Fruit fly (Drosophila melanogaster): Measurements from ENCODE around the gene CG8607.

The CG8607 gene

dm6 chr3L:7361095-7361522, 41.2 kb downstream of the CG8607 start (continued):
- no peak for TF ChIP-seq CG17328 (GFP tag; IDR thresholded peaks at IDR 0.05)
- peak; percentile 41 for TF ChIP-seq CG11504 (tag; optimal IDR thresholded peaks at IDR 0.05)
- peak; percentile 75 for TF ChIP-seq CG17359 (tag; optimal IDR thresholded peaks at IDR 0.05)
- TF ChIP-seq slbo (GFP tag; IDR thresholded peaks at IDR 0.05): no peak
- TF ChIP-seq CG34422 (GFP tag; IDR thresholded peaks at IDR 0.05): no peak
- no peak for TF ChIP-seq CG4854 (GFP tag; optimal IDR thresholded peaks at IDR 0.05)
- 0 out of 4 replicates have a peak, but pooled peaks have one; percentile 8 for TF ChIP-seq chinmo (GFP tag; IDR thresholded peaks at IDR 0.05; ENCODE audit: partially characterized antibody)
- TF ChIP-seq CG4820 (GFP tag; optimal IDR thresholded peaks at IDR 0.05): peak; percentile 98
- TF ChIP-seq YL-1 (GFP tag; optimal IDR thresholded peaks at IDR 0.05): peak; percentile 4
- TF ChIP-seq CHES-1-like (GFP tag; optimal IDR thresholded peaks at IDR 0.05): no peak
- peak; percentile 40 for TF ChIP-seq gro (GFP tag; optimal IDR thresholded peaks at IDR 0.05)
- TF ChIP-seq grn (GFP tag; optimal IDR thresholded peaks at IDR 0.05): peak; percentile 94
- TF ChIP-seq ci (GFP tag; IDR thresholded peaks at IDR 0.05): peak; percentile 59; the same call in 2 of the 3 replicates
- TF ChIP-seq unpg (GFP tag; optimal IDR thresholded peaks at IDR 0.05): peak; percentile 9
- peak; percentile 88 for TF ChIP-seq Elba2 (GFP tag; optimal IDR thresholded peaks at IDR 0.05)
- TF ChIP-seq tna (GFP tag; IDR thresholded peaks at IDR 0.05; ENCODE audit: partially characterized antibody): no peak
- no peak for TF ChIP-seq fru (optimal IDR thresholded peaks at IDR 0.05)
- TF ChIP-seq CG7987 (GFP tag; optimal IDR thresholded peaks at IDR 0.05): peak; percentile 4
- TF ChIP-seq wek (GFP tag; optimal IDR thresholded peaks at IDR 0.05): peak; percentile 5
- peak; percentile 69 for TF ChIP-seq CG34376 (GFP tag; optimal IDR thresholded peaks at IDR 0.05)
- no peak for TF ChIP-seq odd (GFP tag; optimal IDR thresholded peaks at IDR 0.05)
- no peak for TF ChIP-seq yki (optimal IDR thresholded peaks at IDR 0.05)
- TF ChIP-seq Deaf1 (tag; optimal IDR thresholded peaks at IDR 0.05): peak; percentile 41
- TF ChIP-seq p53 (GFP tag; optimal IDR thresholded peaks at IDR 0.05): no peak
- TF ChIP-seq CG16863 (GFP tag; optimal IDR thresholded peaks at IDR 0.05): no peak
- TF ChIP-seq CG16815 (GFP tag; optimal IDR thresholded peaks at IDR 0.05): no peak
- TF ChIP-seq kni (GFP tag; optimal IDR thresholded peaks at IDR 0.05): peak; percentile 97
- TF ChIP-seq lab (GFP tag; optimal IDR thresholded peaks at IDR 0.05): peak; percentile 77
- no peak for TF ChIP-seq gem (tag; optimal IDR thresholded peaks at IDR 0.05)
- TF ChIP-seq CG17912 (GFP tag; optimal IDR thresholded peaks at IDR 0.05): no peak
- no peak for TF ChIP-seq CG1233 (GFP tag; optimal IDR thresholded peaks at IDR 0.05)
- peak; percentile 32 for TF ChIP-seq dmrt99B (tag; optimal IDR thresholded peaks at IDR 0.05)
- peak in 1 of 2 experiments; percentile 51 for TF ChIP-seq Pdp1 (GFP tag; optimal IDR thresholded peaks at IDR 0.05)
- TF ChIP-seq maf-S (GFP tag; optimal IDR thresholded peaks at IDR 0.05): no peak
- TF ChIP-seq CG7271 (tag; optimal IDR thresholded peaks at IDR 0.05): no peak
- TF ChIP-seq nmo (GFP tag; optimal IDR thresholded peaks at IDR 0.05): no peak
- TF ChIP-seq sd (tag; optimal IDR thresholded peaks at IDR 0.05): no peak
- TF ChIP-seq CG10654 (GFP tag; optimal IDR thresholded peaks at IDR 0.05): no peak
- no peak for TF ChIP-seq CG30020 (tag; optimal IDR thresholded peaks at IDR 0.05)
- peak; percentile 30 for TF ChIP-seq gsb-n (tag; optimal IDR thresholded peaks at IDR 0.05)
- peak; percentile 46; the same call in 2 of the 3 replicates for TF ChIP-seq row (GFP tag; IDR thresholded peaks at IDR 0.05)
- peak; percentile 47; the same call in 1 of the 3 replicates for TF ChIP-seq gce (GFP tag; IDR thresholded peaks at IDR 0.05)
- no peak for TF ChIP-seq CG12391 (tag; optimal IDR thresholded peaks at IDR 0.05)
- peak; percentile 71 for TF ChIP-seq cwo (GFP tag; optimal IDR thresholded peaks at IDR 0.05)
- no peak for TF ChIP-seq D19A (tag; optimal IDR thresholded peaks at IDR 0.05)
- TF ChIP-seq dysf (GFP tag; IDR thresholded peaks at IDR 0.05): peak; percentile 33; the same call in 1 of the 3 replicates
- peak; percentile 39; the same call in 1 of the 2 replicates for TF ChIP-seq CG31441 (GFP tag; IDR thresholded peaks at IDR 0.05)
- TF ChIP-seq oc (tag; optimal IDR thresholded peaks at IDR 0.05): peak; percentile 50
- peak; percentile 69 for TF ChIP-seq pros (GFP tag; optimal IDR thresholded peaks at IDR 0.05)
- TF ChIP-seq HLH3B (GFP tag; IDR thresholded peaks at IDR 0.05): peak; percentile 58; the same call in 1 of the 2 replicates
